Worm (Caenorhabditis elegans): ENCODE data around the gene taf-11.3.

ce11 chrIII:10519615-10520014, 14.6 kb upstream of the taf-11.3 start:
- TF ChIP-seq ref-1 (GFP tag; conservative IDR thresholded peaks at IDR 0.05) (no peak), ztf-23 (GFP tag; IDR thresholded peaks at IDR 0.05) (no peak), med-1 (GFP tag; optimal IDR thresholded peaks at IDR 0.05; ENCODE audit: insufficient read depth) (no peak), cog-1 (tag; optimal IDR thresholded peaks at IDR 0.05) (no peak), klf-2 (GFP tag; conservative IDR thresholded peaks at IDR 0.05) (no peak), flt-1 (GFP tag; IDR thresholded peaks at IDR 0.05) (no peak), tab-1 (GFP tag; IDR thresholded peaks at IDR 0.05) (no peak), ztf-29 (GFP tag; IDR thresholded peaks at IDR 0.05) (no peak), T22C8.4 (GFP tag; IDR thresholded peaks at IDR 0.05) (no peak)

All from whole organism, midembryonic.